Fruit fly (Drosophila melanogaster) whole organism, embryonic: ENCODE measurements around the gene CG3123.
A peak's percentile ranks its signal among the peaks of the same experiment; 100 is the strongest.

Experiments
- Abd-B ChIP-seq: fragments of 200-800 bp; sonication (Bioruptor generic); optimal IDR thresholded peaks from 2 replicates; lab custom pipeline; 2018; ENCODE audit warnings: missing biosample characterization, mild to moderate bottlenecking, missing genetic modification characterization, moderate library complexity
- Antp ChIP-seq: fragments of 200-800 bp; sonication (Bioruptor generic); optimal IDR thresholded peaks from 3 replicates; lab custom pipeline; 2016; ENCODE audit warnings: missing biosample characterization, missing genetic modification characterization
- Atf6 ChIP-seq: fragments of 200-800 bp; sonication (Bioruptor generic); IDR thresholded peaks from 2 replicates; pipeline ENCODE4 v1.3.6; 2022; ENCODE audit warnings: missing biosample characterization, missing genetic modification characterization
- CG10366 ChIP-seq: fragments of 200-800 bp; sonication (Bioruptor generic); IDR thresholded peaks from 2 replicates; pipeline ENCODE4 v1.3.6; 2022; ENCODE audit warnings: missing biosample characterization, missing genetic modification characterization
- CG11504 ChIP-seq: fragments of 200-800 bp; sonication (Bioruptor generic); optimal IDR thresholded peaks from 3 replicates; lab custom pipeline; 2019; ENCODE audit warnings: missing biosample characterization, mild to moderate bottlenecking, missing genetic modification characterization, moderate library complexity
- CG12104 ChIP-seq: fragments of 200-800 bp; sonication (Bioruptor generic); optimal IDR thresholded peaks from 3 replicates; lab custom pipeline; 2016; ENCODE audit warnings: missing biosample characterization, missing genetic modification characterization
- CG12155 ChIP-seq: fragments of 200-800 bp; sonication (Bioruptor generic); optimal IDR thresholded peaks from 3 replicates; lab custom pipeline; 2016; ENCODE audit warnings: missing biosample characterization, missing genetic modification characterization
- CG13624 ChIP-seq: fragments of 200-800 bp; sonication (Bioruptor generic); optimal IDR thresholded peaks from 2 replicates; lab custom pipeline; 2016; ENCODE audit warnings: missing biosample characterization, missing genetic modification characterization
- CG14965 ChIP-seq: fragments of 200-800 bp; sonication (Bioruptor generic); optimal IDR thresholded peaks from 2 replicates; lab custom pipeline; 2016; ENCODE audit warnings: missing biosample characterization, missing genetic modification characterization, borderline replicate concordance
- CG15269 ChIP-seq: fragments of 200-800 bp; sonication (Bioruptor generic); optimal IDR thresholded peaks from 2 replicates; lab custom pipeline; 2018; ENCODE audit warnings: missing biosample characterization, mild to moderate bottlenecking, missing genetic modification characterization, moderate library complexity
- CG18262 ChIP-seq: fragments of 200-800 bp; optimal IDR thresholded peaks from 3 replicates; lab custom pipeline; 2019; ENCODE audit warnings: missing biosample characterization, mild to moderate bottlenecking, missing genetic modification characterization, moderate library complexity
- CG18599 ChIP-seq: fragments of 200-800 bp; sonication (Bioruptor generic); optimal IDR thresholded peaks from 3 replicates; lab custom pipeline; 2017; ENCODE audit warnings: missing biosample characterization, missing genetic modification characterization, mild to moderate bottlenecking, moderate library complexity, missing genetic modification reagents
- CG2120 ChIP-seq: fragments of 200-800 bp; sonication (Bioruptor generic); optimal IDR thresholded peaks from 3 replicates; lab custom pipeline; 2016; ENCODE audit warnings: missing biosample characterization, missing genetic modification characterization
- CG30403 ChIP-seq: fragments of 200-800 bp; sonication (Bioruptor generic); optimal IDR thresholded peaks from 3 replicates; lab custom pipeline; 2016; ENCODE audit warnings: missing biosample characterization, missing genetic modification characterization
- CG32532 ChIP-seq: fragments of 200-800 bp; sonication (Bioruptor generic); IDR thresholded peaks from 2 replicates; pipeline ENCODE4 v1.3.6; 2022; ENCODE audit warnings: missing biosample characterization, missing genetic modification characterization
- CG3281 ChIP-seq: fragments of 200-800 bp; sonication (Bioruptor generic); optimal IDR thresholded peaks from 3 replicates; lab custom pipeline; 2017; ENCODE audit warnings: missing biosample characterization, mild to moderate bottlenecking, missing genetic modification characterization
- CG3847 ChIP-seq: fragments of 200-800 bp; sonication (Bioruptor generic); IDR thresholded peaks from 2 replicates; pipeline ENCODE4 v1.3.6; 2022; ENCODE audit warnings: missing biosample characterization, missing genetic modification characterization
- CG6654 ChIP-seq: fragments of 200-800 bp; sonication (Bioruptor generic); optimal IDR thresholded peaks from 2 replicates; lab custom pipeline; 2017; ENCODE audit warnings: missing biosample characterization, mild to moderate bottlenecking, missing genetic modification characterization
- D ChIP-seq, 2 experiments: fragments of 200-800 bp in 1 of 2; fragments of >200 bp in 1 of 2; sonication (Bioruptor generic) in 1 of 2; optimal IDR thresholded peaks; 2 replicates in 1 of 2; 3 replicates in 1 of 2; lab custom pipeline; 2017; ENCODE audit warnings: mild to moderate bottlenecking in 1 of 2, missing biosample characterization in 1 of 2, missing genetic modification characterization in 1 of 2, missing genetic modification reagents in 1 of 2
- D19A ChIP-seq: fragments of 200-800 bp; optimal IDR thresholded peaks from 3 replicates; lab custom pipeline; 2019; ENCODE audit warnings: missing biosample characterization, mild to moderate bottlenecking, missing genetic modification characterization, moderate library complexity
- Drgx ChIP-seq: fragments of 200-800 bp; sonication (Bioruptor generic); IDR thresholded peaks from 2 replicates; pipeline ENCODE4 v1.3.6; 2022; ENCODE audit warnings: missing biosample characterization, missing genetic modification characterization
- Gug ChIP-seq: fragments of 200-800 bp; sonication (Bioruptor generic); IDR thresholded peaks from 4 replicates; pipeline ENCODE4 v1.3.6; 2022; ENCODE audit warnings: missing biosample characterization, missing genetic modification characterization
- HLH3B ChIP-seq: fragments of 200-800 bp; sonication (Bioruptor generic); IDR thresholded peaks from 2 replicates; pipeline ENCODE4 v1.3.6; 2022; ENCODE audit warnings: missing biosample characterization, missing genetic modification characterization
- Hmr ChIP-seq: fragments of 200-800 bp; sonication (Bioruptor generic); optimal IDR thresholded peaks from 3 replicates; lab custom pipeline; 2017; ENCODE audit warnings: mild to moderate bottlenecking, missing biosample characterization, missing genetic modification reagents, missing genetic modification characterization
- Oli ChIP-seq: fragments of 200-800 bp; sonication (Bioruptor generic); optimal IDR thresholded peaks from 2 replicates; lab custom pipeline; 2018; ENCODE audit warnings: missing biosample characterization, mild to moderate bottlenecking, missing genetic modification characterization, moderate library complexity
- Ptx1 ChIP-seq: fragments of 200-800 bp; sonication (Bioruptor generic); IDR thresholded peaks from 2 replicates; pipeline ENCODE4 v1.3.6; 2022; ENCODE audit warnings: missing biosample characterization, missing genetic modification characterization
- Rx ChIP-seq: fragments of 200-800 bp; sonication (Bioruptor generic); IDR thresholded peaks from 2 replicates; pipeline ENCODE4 v1.3.6; 2022; ENCODE audit warnings: missing biosample characterization, missing genetic modification characterization
- Side ChIP-seq: fragments of 200-800 bp; sonication (Bioruptor generic); optimal IDR thresholded peaks from 2 replicates; lab custom pipeline; 2016; ENCODE audit warnings: missing biosample characterization, missing genetic modification characterization
- TFAM ChIP-seq: fragments of 200-800 bp; sonication (Bioruptor generic); optimal IDR thresholded peaks from 2 replicates; lab custom pipeline; 2017; ENCODE audit warnings: missing biosample characterization, missing genetic modification characterization, inconsistent platforms
- Xrp1 ChIP-seq: fragments of 200-800 bp; sonication (Bioruptor generic); IDR thresholded peaks from 2 replicates; pipeline ENCODE4 v1.3.6; 2022; ENCODE audit warnings: missing biosample characterization, missing genetic modification characterization
- ab ChIP-seq: fragments of 200-800 bp; sonication (Bioruptor generic); optimal IDR thresholded peaks from 2 replicates; lab custom pipeline; 2016; ENCODE audit warnings: missing biosample characterization, missing genetic modification characterization
- al ChIP-seq: fragments of 200-800 bp; sonication (Bioruptor generic); IDR thresholded peaks from 2 replicates; pipeline ENCODE4 v1.3.6; 2022; ENCODE audit warnings: missing biosample characterization, missing genetic modification characterization
- chif ChIP-seq, 2 experiments: fragments of 200-800 bp; sonication (Bioruptor generic); optimal IDR thresholded peaks; 3 replicates each; lab custom pipeline; 2016; ENCODE audit warnings: missing biosample characterization in 2 of 2, missing genetic modification characterization in 2 of 2
- dpn ChIP-seq, 2 experiments: fragments of 200-800 bp; sonication (Bioruptor generic); optimal IDR thresholded peaks; 3 replicates each; lab custom pipeline; 2016; ENCODE audit warnings: missing biosample characterization in 2 of 2, missing genetic modification characterization in 2 of 2
- ewg ChIP-seq: fragments of 200-800 bp; sonication (Bioruptor generic); optimal IDR thresholded peaks from 3 replicates; lab custom pipeline; 2017; ENCODE audit warnings: mild to moderate bottlenecking, missing biosample characterization, missing genetic modification reagents, missing genetic modification characterization
- gcm2 ChIP-seq: fragments of 200-800 bp; sonication (Bioruptor generic); optimal IDR thresholded peaks from 2 replicates; lab custom pipeline; 2016; ENCODE audit warnings: missing biosample characterization, missing genetic modification characterization
- gem ChIP-seq: fragments of 200-800 bp; sonication (Bioruptor generic); optimal IDR thresholded peaks from 2 replicates; lab custom pipeline; 2019; ENCODE audit warnings: missing biosample characterization, mild to moderate bottlenecking, missing genetic modification characterization, moderate library complexity
- kay ChIP-seq: fragments of 200-800 bp; sonication (Bioruptor generic); optimal IDR thresholded peaks from 2 replicates; lab custom pipeline; 2016; ENCODE audit warnings: missing biosample characterization, missing genetic modification characterization
- lilli ChIP-seq: fragments of 200-800 bp; sonication (Bioruptor generic); optimal IDR thresholded peaks from 3 replicates; lab custom pipeline; 2016; ENCODE audit warnings: missing biosample characterization, missing genetic modification characterization
- lmd ChIP-seq: fragments of 200-800 bp; sonication (Bioruptor generic); IDR thresholded peaks from 2 replicates; pipeline ENCODE4 v1.3.6; 2022; ENCODE audit warnings: missing biosample characterization, missing genetic modification characterization
- luna ChIP-seq: fragments of 200-800 bp; sonication (Bioruptor generic); optimal IDR thresholded peaks from 2 replicates; lab custom pipeline; 2016; ENCODE audit warnings: missing biosample characterization, missing genetic modification characterization
- mam ChIP-seq: fragments of 200-800 bp; sonication (Bioruptor generic); optimal IDR thresholded peaks from 3 replicates; lab custom pipeline; 2016; ENCODE audit warnings: missing biosample characterization, missing genetic modification characterization
- pb ChIP-seq: fragments of 200-800 bp; sonication (Bioruptor generic); optimal IDR thresholded peaks from 3 replicates; lab custom pipeline; 2016; ENCODE audit warnings: missing biosample characterization, missing genetic modification characterization
- slou ChIP-seq: fragments of 200-800 bp; sonication (Bioruptor generic); optimal IDR thresholded peaks from 3 replicates; lab custom pipeline; 2016; ENCODE audit warnings: missing biosample characterization, missing genetic modification characterization
- sob ChIP-seq: fragments of 200-800 bp; sonication (Bioruptor generic); IDR thresholded peaks from 2 replicates; pipeline ENCODE4 v1.3.6; 2022; ENCODE audit warnings: missing biosample characterization, missing genetic modification characterization
- sr ChIP-seq: fragments of 200-800 bp; sonication (Bioruptor generic); IDR thresholded peaks from 3 replicates; pipeline ENCODE4 v1.3.6; 2022; ENCODE audit warnings: missing biosample characterization, missing genetic modification characterization
- tll ChIP-seq, 2 experiments: fragments of 200-800 bp in 1 of 2; fragments of >200 bp in 1 of 2; sonication (Bioruptor generic) in 1 of 2; optimal IDR thresholded peaks; 2 replicates each; lab custom pipeline; 2017 to 2019; ENCODE audit warnings: missing biosample characterization in 2 of 2, missing genetic modification characterization in 2 of 2, mild to moderate bottlenecking in 1 of 2, moderate library complexity in 1 of 2
- vvl ChIP-seq: fragments of 200-800 bp; sonication (Bioruptor generic); IDR thresholded peaks from 2 replicates; pipeline ENCODE4 v1.3.6; 2022; ENCODE audit warnings: missing biosample characterization, missing genetic modification characterization

Gene CG3123

dm6 chr2L:2872968-2873728, 47.8 kb upstream of the CG3123 start (continued):
- TF ChIP-seq Rx (no peak), sob (0 out of 2 replicates have a peak, but pooled peaks have one; percentile 6), Abd-B (GFP tag; lab: Kevin White, UChicago) (no peak), CG12104 (GFP tag; lab: Kevin White, UChicago) (no peak), Antp (GFP tag; lab: Kevin White, UChicago) (peak; percentile 4), luna (GFP tag; lab: Kevin White, UChicago) (peak; percentile 30), CG12155 (peak; percentile 1), lmd (peak; percentile 23; the same call in 1 of the 2 replicates), CG3281 (GFP tag; lab: Kevin White, UChicago) (peak; percentile 38), sr (peak; percentile 66; the same call in 1 of the 3 replicates), Atf6 (GFP tag; lab: Robert Waterston, UW) (no peak), CG15269 (peak; percentile 41), gcm2 (GFP tag; lab: Kevin White, UChicago) (no peak), ab (no peak), CG3847 (GFP tag; lab: Robert Waterston, UW) (peak; percentile 27; the same call in 1 of the 2 replicates), CG32532 (GFP tag; lab: Robert Waterston, UW) (peak; percentile 49), vvl (GFP tag; lab: Robert Waterston, UW) (peak; percentile 11; the same call in 1 of the 2 replicates), lilli (GFP tag; lab: Kevin White, UChicago) (peak; percentile 67), CG18262 (tag; lab: Kevin White, UChicago) (peak; percentile 1), CG10366 (GFP tag; lab: Robert Waterston, UW) (peak; percentile 33), Ptx1 (GFP tag; lab: Robert Waterston, UW) (peak; percentile 44; the same call in 1 of the 2 replicates), Drgx (GFP tag; lab: Robert Waterston, UW) (peak; percentile 30; the same call in 1 of the 2 replicates), D19A (tag; lab: Kevin White, UChicago) (peak; percentile 1), Gug (GFP tag; lab: Robert Waterston, UW) (peak; percentile 9; the same call in 1 of the 4 replicates), pb (no peak), Oli (tag; lab: Kevin White, UChicago) (peak; percentile 16), TFAM (no peak), CG6654 (GFP tag; lab: Kevin White, UChicago) (no peak), al (GFP tag; lab: Robert Waterston, UW) (peak; percentile 33; the same call in 1 of the 2 replicates), mam (GFP tag; lab: Kevin White, UChicago) (peak; percentile 50), Side (GFP tag; lab: Kevin White, UChicago) (peak; percentile 17), CG14965 (GFP tag; lab: Kevin White, UChicago) (no peak), tll (GFP tag; optimal IDR thresholded peaks at IDR 0.05; lab: Kevin White, UChicago) (peak in 1 of 2 experiments; percentile 49), dpn (GFP tag; optimal IDR thresholded peaks at IDR 0.05; lab: Kevin White, UChicago) (peak in 1 of 2 experiments; percentile 31), Xrp1 (GFP tag; lab: Robert Waterston, UW) (peak; percentile 43; the same call in 1 of the 2 replicates), CG13624 (GFP tag; lab: Kevin White, UChicago) (peak; percentile 6), CG18599 (GFP tag; lab: Kevin White, UChicago) (peak; percentile 25), kay (peak; percentile 78), slou (GFP tag; lab: Kevin White, UChicago) (peak; percentile 32), ewg (no peak), CG2120 (peak; percentile 51), CG30403 (GFP tag; lab: Kevin White, UChicago) (peak; percentile 33), gem (tag; lab: Kevin White, UChicago) (peak; percentile 40), D (optimal IDR thresholded peaks at IDR 0.05; lab: Kevin White, UChicago) (no peak), D (GFP tag; optimal IDR thresholded peaks at IDR 0.05; lab: Kevin White, UChicago) (peak; percentile 45), Hmr (GFP tag; lab: Kevin White, UChicago) (peak; percentile 35), CG11504 (tag; lab: Kevin White, UChicago) (peak; percentile 39), HLH3B (GFP tag; lab: Robert Waterston, UW) (0 out of 2 replicates have a peak, but pooled peaks have one; percentile 34), chif (GFP tag; optimal IDR thresholded peaks at IDR 0.05; lab: Kevin White, UChicago) (peak in 1 of 2 experiments; percentile 19)
